Fruit fly (Drosophila melanogaster) whole organism, prepupa: ENCODE data around the gene Polr2A.

Experiments
- CG10631 ChIP-seq: fragments of 200-800 bp; sonication (Bioruptor generic); optimal IDR thresholded peaks from 2 replicates; lab custom pipeline; 2016; ENCODE audit warnings: missing biosample characterization, missing genetic modification characterization
- CG10669 ChIP-seq: fragments of 200-800 bp; sonication (Bioruptor generic); optimal IDR thresholded peaks from 3 replicates; lab custom pipeline; 2018; ENCODE audit warnings: missing biosample characterization, mild to moderate bottlenecking, missing genetic modification characterization, moderate library complexity
- CG11294 ChIP-seq: fragments of 200-800 bp; sonication (Bioruptor generic); IDR thresholded peaks from 2 replicates; pipeline ENCODE4 v1.3.6; 2022; ENCODE audit warnings: missing biosample characterization, missing genetic modification characterization
- CG11762 ChIP-seq: fragments of 200-800 bp; sonication (Bioruptor generic); optimal IDR thresholded peaks from 3 replicates; lab custom pipeline; 2016; ENCODE audit warnings: missing biosample characterization, missing genetic modification characterization; ENCODE audit not compliant: insufficient read depth
- CG11902 ChIP-seq: fragments of 200-800 bp; sonication (Bioruptor generic); optimal IDR thresholded peaks from 3 replicates; lab custom pipeline; 2016; ENCODE audit warnings: missing biosample characterization, missing genetic modification characterization
- CG15336 ChIP-seq: fragments of 200-800 bp; sonication (Bioruptor generic); IDR thresholded peaks from 2 replicates; pipeline ENCODE4 v1.3.6; 2022; ENCODE audit warnings: missing biosample characterization, missing genetic modification characterization
- CG1621 ChIP-seq: fragments of 200-800 bp; sonication (Bioruptor generic); optimal IDR thresholded peaks from 3 replicates; lab custom pipeline; 2018; ENCODE audit warnings: missing biosample characterization, mild to moderate bottlenecking, missing genetic modification characterization
- CG16779 ChIP-seq: fragments of 200-800 bp; sonication (Bioruptor generic); optimal IDR thresholded peaks from 3 replicates; lab custom pipeline; 2017; ENCODE audit warnings: missing biosample characterization, mild to moderate bottlenecking, missing genetic modification characterization
- CG3032 ChIP-seq: fragments of 200-800 bp; optimal IDR thresholded peaks from 2 replicates; lab custom pipeline; 2019; ENCODE audit warnings: missing biosample characterization, mild to moderate bottlenecking, missing genetic modification characterization, moderate library complexity
- CG31627 ChIP-seq: fragments of 200-800 bp; sonication (Bioruptor generic); optimal IDR thresholded peaks from 3 replicates; lab custom pipeline; 2016; ENCODE audit warnings: missing biosample characterization, missing genetic modification characterization
- CG32006 ChIP-seq: fragments of 200-800 bp; sonication (Bioruptor generic); optimal IDR thresholded peaks from 3 replicates; lab custom pipeline; 2017; ENCODE audit warnings: missing biosample characterization, mild to moderate bottlenecking, missing genetic modification characterization
- CG34406 ChIP-seq: fragments of 200-800 bp; sonication (Bioruptor generic); optimal IDR thresholded peaks from 3 replicates; lab custom pipeline; 2016; ENCODE audit warnings: missing biosample characterization, missing genetic modification characterization
- CG3919 ChIP-seq: fragments of 200-800 bp; sonication (Bioruptor generic); optimal IDR thresholded peaks from 3 replicates; lab custom pipeline; 2016; ENCODE audit warnings: missing biosample characterization, missing genetic modification characterization
- CG4318 ChIP-seq: fragments of 200-800 bp; sonication (Bioruptor generic); optimal IDR thresholded peaks from 3 replicates; lab custom pipeline; 2017; ENCODE audit warnings: missing biosample characterization, mild to moderate bottlenecking, missing genetic modification characterization
- CG6163 ChIP-seq: fragments of 200-800 bp; sonication (Bioruptor generic); IDR thresholded peaks from 3 replicates; pipeline ENCODE4 v1.3.6; 2022; ENCODE audit warnings: missing biosample characterization, missing genetic modification characterization
- CG6792 ChIP-seq: fragments of 200-800 bp; sonication (Bioruptor generic); optimal IDR thresholded peaks from 3 replicates; lab custom pipeline; 2016; ENCODE audit warnings: missing biosample characterization, missing genetic modification characterization
- CG6808 ChIP-seq: fragments of 200-800 bp; sonication (Bioruptor generic); optimal IDR thresholded peaks from 3 replicates; lab custom pipeline; 2017; ENCODE audit warnings: missing biosample characterization, missing genetic modification characterization, mild to moderate bottlenecking, moderate library complexity, missing genetic modification reagents
- CG6854 ChIP-seq: fragments of 200-800 bp; sonication (Bioruptor generic); optimal IDR thresholded peaks from 2 replicates; lab custom pipeline; 2017; ENCODE audit warnings: missing biosample characterization, mild to moderate bottlenecking, missing genetic modification characterization
- CG7368 ChIP-seq: fragments of 200-800 bp; sonication (Bioruptor generic); optimal IDR thresholded peaks from 3 replicates; lab custom pipeline; 2016; ENCODE audit warnings: missing biosample characterization, missing genetic modification characterization
- CG8119 ChIP-seq: fragments of 200-800 bp; sonication (Bioruptor generic); IDR thresholded peaks from 3 replicates; pipeline ENCODE4 v1.3.6; 2022; ENCODE audit warnings: missing biosample characterization, missing genetic modification characterization
- CG8319 ChIP-seq: fragments of 200-800 bp; sonication (Bioruptor generic); optimal IDR thresholded peaks from 3 replicates; lab custom pipeline; 2016; ENCODE audit warnings: missing biosample characterization, missing genetic modification characterization
- CG8632 ChIP-seq: fragments of 200-800 bp; sonication (Bioruptor generic); optimal IDR thresholded peaks from 3 replicates; lab custom pipeline; 2016; ENCODE audit warnings: missing biosample characterization, missing genetic modification characterization
- CG9139 ChIP-seq: fragments of 200-800 bp; sonication (Bioruptor generic); optimal IDR thresholded peaks from 3 replicates; lab custom pipeline; 2017; ENCODE audit warnings: missing biosample characterization, mild to moderate bottlenecking, missing genetic modification characterization
- Eip75B ChIP-seq: fragments of 200-800 bp; sonication (Bioruptor generic); optimal IDR thresholded peaks from 3 replicates; lab custom pipeline; 2016; ENCODE audit warnings: missing biosample characterization, missing genetic modification characterization
- Eip78C ChIP-seq: fragments of 200-800 bp; sonication (Bioruptor generic); peaks from one replicate; lab custom pipeline; 2016; ENCODE audit warnings: missing biosample characterization, missing genetic modification characterization
- Eip93F ChIP-seq: fragments of 200-800 bp; sonication (Bioruptor generic); optimal IDR thresholded peaks from 2 replicates; lab custom pipeline; 2016; ENCODE audit warnings: missing biosample characterization, mild to moderate bottlenecking, missing genetic modification characterization
- Gug ChIP-seq: fragments of 200-800 bp; sonication (Bioruptor generic); IDR thresholded peaks from 2 replicates; pipeline ENCODE4 v1.3.6; 2022; ENCODE audit warnings: missing biosample characterization, missing genetic modification characterization
- Hr38 ChIP-seq: sonication (Bioruptor generic); optimal IDR thresholded peaks from 2 replicates; lab custom pipeline; 2016; ENCODE audit warnings: missing biosample characterization, missing genetic modification characterization
- Hr39 ChIP-seq: fragments of 200-800 bp; sonication (Bioruptor generic); optimal IDR thresholded peaks from 2 replicates; lab custom pipeline; 2016; ENCODE audit warnings: missing biosample characterization, missing genetic modification characterization
- Hr4 ChIP-seq: fragments of 200-800 bp; sonication (Bioruptor generic); optimal IDR thresholded peaks from 3 replicates; lab custom pipeline; 2016; ENCODE audit warnings: missing biosample characterization, missing genetic modification characterization
- Lpt ChIP-seq: fragments of 200-800 bp; sonication (Bioruptor generic); optimal IDR thresholded peaks from 3 replicates; lab custom pipeline; 2016; ENCODE audit warnings: missing biosample characterization, missing genetic modification characterization
- Met ChIP-seq: fragments of 200-800 bp; sonication (Bioruptor generic); optimal IDR thresholded peaks from 3 replicates; lab custom pipeline; 2016; ENCODE audit warnings: missing biosample characterization, missing genetic modification characterization
- OdsH ChIP-seq: fragments of 200-800 bp; sonication (Bioruptor generic); optimal IDR thresholded peaks from 3 replicates; lab custom pipeline; 2016; ENCODE audit warnings: missing biosample characterization, missing genetic modification characterization
- Smox ChIP-seq: fragments of 200-800 bp; sonication (Bioruptor generic); optimal IDR thresholded peaks from 3 replicates; lab custom pipeline; 2016; ENCODE audit warnings: missing biosample characterization, missing genetic modification characterization
- Sox102F ChIP-seq: fragments of 200-800 bp; sonication (Bioruptor generic); optimal IDR thresholded peaks from 2 replicates; lab custom pipeline; 2016; ENCODE audit warnings: missing biosample characterization, mild to moderate bottlenecking, missing genetic modification characterization
- achi ChIP-seq: fragments of 200-800 bp; sonication (Bioruptor generic); optimal IDR thresholded peaks from 3 replicates; lab custom pipeline; 2016; ENCODE audit warnings: missing biosample characterization, missing genetic modification characterization
- acj6 ChIP-seq: fragments of 200-800 bp; sonication (Bioruptor generic); optimal IDR thresholded peaks from 3 replicates; lab custom pipeline; 2016; ENCODE audit warnings: missing biosample characterization, missing genetic modification characterization
- cyc ChIP-seq: fragments of 200-800 bp; sonication (Bioruptor generic); optimal IDR thresholded peaks from 3 replicates; lab custom pipeline; 2016; ENCODE audit warnings: missing biosample characterization, missing genetic modification characterization
- dac ChIP-seq: fragments of 200-800 bp; sonication (Bioruptor generic); optimal IDR thresholded peaks from 2 replicates; lab custom pipeline; 2017; ENCODE audit warnings: missing biosample characterization, mild to moderate bottlenecking, missing genetic modification characterization
- dsx ChIP-seq: fragments of 200-800 bp; optimal IDR thresholded peaks from 3 replicates; lab custom pipeline; 2019; ENCODE audit warnings: missing biosample characterization, mild to moderate bottlenecking, missing genetic modification characterization, moderate library complexity; ENCODE audit not compliant: poor library complexity, severe bottlenecking
- eg ChIP-seq: fragments of 200-800 bp; sonication (Bioruptor generic); IDR thresholded peaks from 3 replicates; pipeline ENCODE4 v1.3.6; 2022; ENCODE audit warnings: missing biosample characterization, missing genetic modification characterization
- esn ChIP-seq: fragments of 200-800 bp; sonication (Bioruptor generic); optimal IDR thresholded peaks from 2 replicates; lab custom pipeline; 2016; ENCODE audit warnings: missing biosample characterization, mild to moderate bottlenecking, missing genetic modification characterization, moderate library complexity
- fd59A ChIP-seq: fragments of 200-800 bp; sonication (Bioruptor generic); optimal IDR thresholded peaks from 2 replicates; lab custom pipeline; 2017; ENCODE audit warnings: missing biosample characterization, mild to moderate bottlenecking, missing genetic modification characterization, missing genetic modification reagents
- fd85E ChIP-seq: fragments of 200-800 bp; sonication (Bioruptor generic); optimal IDR thresholded peaks from 3 replicates; lab custom pipeline; 2016; ENCODE audit warnings: missing biosample characterization, missing genetic modification characterization
- lz ChIP-seq: fragments of 200-800 bp; sonication (Bioruptor generic); optimal IDR thresholded peaks from 3 replicates; lab custom pipeline; 2016; ENCODE audit warnings: missing biosample characterization, missing genetic modification characterization
- net ChIP-seq: fragments of 200-800 bp; sonication (Bioruptor generic); optimal IDR thresholded peaks from 3 replicates; lab custom pipeline; 2016; ENCODE audit warnings: missing biosample characterization, missing genetic modification characterization
- pdm3 ChIP-seq: fragments of 200-800 bp; sonication (Bioruptor generic); optimal IDR thresholded peaks from 3 replicates; lab custom pipeline; 2016; ENCODE audit warnings: missing biosample characterization, missing genetic modification characterization
- salr ChIP-seq, 2 experiments: fragments of 200-800 bp; sonication (Bioruptor generic); optimal IDR thresholded peaks; 3 replicates each; lab custom pipeline; 2016 to 2018; ENCODE audit warnings: missing biosample characterization in 2 of 2, missing genetic modification characterization in 2 of 2, mild to moderate bottlenecking in 1 of 2
- spab ChIP-seq: fragments of 200-800 bp; sonication (Bioruptor generic); optimal IDR thresholded peaks from 2 replicates; lab custom pipeline; 2017; ENCODE audit warnings: missing biosample characterization, mild to moderate bottlenecking, missing genetic modification characterization, missing genetic modification reagents
- topi ChIP-seq: fragments of 200-800 bp; sonication (Bioruptor generic); optimal IDR thresholded peaks from 3 replicates; lab custom pipeline; 2016; ENCODE audit warnings: missing biosample characterization, missing genetic modification characterization
- vri ChIP-seq: fragments of 200-800 bp; sonication (Bioruptor generic); optimal IDR thresholded peaks from 3 replicates; lab custom pipeline; 2016; ENCODE audit warnings: missing biosample characterization, mild to moderate bottlenecking, missing genetic modification characterization

Polr2A gene

DNA sequence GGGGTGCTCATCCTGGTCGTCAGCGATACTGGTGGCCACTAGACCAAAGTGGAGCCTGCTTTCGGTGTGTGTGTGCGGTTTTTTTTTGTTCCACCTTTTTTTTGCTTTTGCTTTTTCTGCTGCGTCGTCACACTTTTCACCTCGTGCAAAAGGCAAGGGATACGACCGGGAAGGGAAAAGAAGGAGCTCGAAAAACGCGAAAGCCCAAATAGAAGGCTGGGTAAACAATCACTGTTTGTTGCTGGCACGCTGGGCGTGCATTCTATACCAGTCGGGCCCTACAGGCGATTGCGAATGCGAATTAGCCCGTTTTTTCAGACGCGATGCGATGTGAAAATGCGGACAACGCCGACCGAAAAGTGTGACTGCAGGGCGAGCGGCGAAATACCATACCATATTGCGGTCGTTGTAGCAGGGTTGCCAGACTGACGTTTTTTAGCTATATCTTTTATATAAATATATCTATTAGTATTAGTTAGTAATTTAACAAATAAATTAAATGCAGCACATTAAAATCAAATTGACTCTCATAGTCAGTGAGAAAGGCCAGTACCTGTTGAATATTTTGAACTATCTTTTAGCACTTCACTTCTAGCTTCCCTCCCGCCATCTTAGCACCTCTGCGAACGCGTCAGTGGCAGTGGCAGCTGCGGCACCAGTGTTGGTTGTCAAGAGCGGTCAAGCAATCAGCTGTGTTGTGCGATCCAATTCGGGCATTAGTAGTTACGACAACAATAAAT, at the start of gene Polr2A, which contains the start of gene CG11699:
TSS of gene Polr2A (minus strand) at position 371 of the 740 bp plus-strand sequence.
TSS of gene CG11699 (plus strand) at position 666 of the 740 bp plus-strand sequence.
- TF ChIP-seq CG6792: no peak
- peak; percentile 8 for TF ChIP-seq cyc (GFP tag; lab: Kevin White, UChicago)
- TF ChIP-seq Gug (GFP tag; lab: Robert Waterston, UW): peak; percentile 18; the same call in 1 of the 2 replicates
- peak; percentile 48 for TF ChIP-seq CG3032 (tag; lab: Kevin White, UChicago)
- TF ChIP-seq dsx (GFP tag; lab: Kevin White, UChicago): no peak
- TF ChIP-seq salr (GFP tag; optimal IDR thresholded peaks at IDR 0.05; lab: Kevin White, UChicago): no peak
- TF ChIP-seq Hr4 (GFP tag; lab: Kevin White, UChicago): no peak
- TF ChIP-seq fd85E: no peak
- TF ChIP-seq CG8119 (GFP tag; lab: Robert Waterston, UW): peak; percentile 66; the same call in 1 of the 3 replicates
- TF ChIP-seq CG15336 (GFP tag; lab: Robert Waterston, UW): peak; percentile 57
- peak; percentile 38 for TF ChIP-seq achi (GFP tag; lab: Kevin White, UChicago)
- TF ChIP-seq CG34406 (GFP tag; lab: Kevin White, UChicago): no peak
- TF ChIP-seq Hr38: no peak
- TF ChIP-seq CG8632 (GFP tag; lab: Kevin White, UChicago): no peak
- no peak for TF ChIP-seq CG1621
- no peak for TF ChIP-seq CG4318 (GFP tag; lab: Kevin White, UChicago)
- peak; percentile 6 for TF ChIP-seq CG6854 (GFP tag; lab: Kevin White, UChicago)
- no peak for TF ChIP-seq Eip93F
- no peak for TF ChIP-seq CG10669 (GFP tag; lab: Kevin White, UChicago)
- TF ChIP-seq CG16779 (tag; lab: Kevin White, UChicago): no peak
- no peak for TF ChIP-seq Eip78C
- TF ChIP-seq CG6163 (GFP tag; lab: Robert Waterston, UW): peak; percentile 57; the same call in 1 of the 3 replicates
- no peak for TF ChIP-seq topi (GFP tag; lab: Kevin White, UChicago)
- no peak for TF ChIP-seq OdsH (GFP tag; lab: Kevin White, UChicago)
- no peak for TF ChIP-seq Smox (GFP tag; lab: Kevin White, UChicago)
- TF ChIP-seq dac (GFP tag; lab: Kevin White, UChicago): no peak
- no peak for TF ChIP-seq CG11762
- TF ChIP-seq spab (GFP tag; lab: Kevin White, UChicago): no peak
- TF ChIP-seq fd59A: no peak
- TF ChIP-seq CG32006 (GFP tag; lab: Kevin White, UChicago): peak; percentile 31
- no peak for TF ChIP-seq Lpt (GFP tag; lab: Kevin White, UChicago)
- TF ChIP-seq CG10631 (GFP tag; lab: Kevin White, UChicago): peak; percentile 51
- no peak for TF ChIP-seq Met (GFP tag; lab: Kevin White, UChicago)
- TF ChIP-seq CG3919 (GFP tag; lab: Kevin White, UChicago): no peak
- peak; percentile 2 for TF ChIP-seq CG9139 (GFP tag; lab: Kevin White, UChicago)
- TF ChIP-seq CG7368 (GFP tag; lab: Kevin White, UChicago): no peak
- TF ChIP-seq eg: peak; percentile 38; the same call in 1 of the 3 replicates
- no peak for TF ChIP-seq CG11294
- peak; percentile 19 for TF ChIP-seq esn (GFP tag; lab: Kevin White, UChicago)
- peak; percentile 5 for TF ChIP-seq lz
- TF ChIP-seq net: no peak
- no peak for TF ChIP-seq Eip75B (GFP tag; lab: Kevin White, UChicago)
- peak; percentile 10 for TF ChIP-seq CG31627
- no peak for TF ChIP-seq Hr39
- peak; percentile 64 for TF ChIP-seq CG6808 (GFP tag; lab: Kevin White, UChicago)
- TF ChIP-seq Sox102F: no peak
- no peak for TF ChIP-seq pdm3
- no peak for TF ChIP-seq acj6
- TF ChIP-seq vri (GFP tag; lab: Kevin White, UChicago): no peak
- TF ChIP-seq CG11902: peak; percentile 18
- TF ChIP-seq CG8319 (GFP tag; lab: Kevin White, UChicago): no peak
